Fruit fly (Drosophila melanogaster) whole organism, embryonic: ENCODE data around the gene NPF.

ENCODE experiments used
- Atf6 ChIP-seq: fragments of 200-800 bp; sonication (Bioruptor generic); IDR thresholded peaks from 2 replicates; pipeline ENCODE4 v1.3.6; 2022; ENCODE audit warnings: missing biosample characterization, missing genetic modification characterization
- CG10654 ChIP-seq: fragments of 200-800 bp; sonication (Bioruptor generic); optimal IDR thresholded peaks from 2 replicates; lab custom pipeline; 2016; ENCODE audit warnings: missing biosample characterization, missing genetic modification characterization
- CG12769 ChIP-seq: fragments of 200-800 bp; sonication (Bioruptor generic); optimal IDR thresholded peaks from 2 replicates; lab custom pipeline; 2019; ENCODE audit warnings: missing biosample characterization, mild to moderate bottlenecking, missing genetic modification characterization, moderate library complexity
- CG2889 ChIP-seq: fragments of 200-800 bp; sonication (Bioruptor generic); IDR thresholded peaks from 3 replicates; pipeline ENCODE4 v1.3.6; 2022; ENCODE audit warnings: missing biosample characterization, missing genetic modification characterization
- CG32532 ChIP-seq: fragments of 200-800 bp; sonication (Bioruptor generic); IDR thresholded peaks from 2 replicates; pipeline ENCODE4 v1.3.6; 2022; ENCODE audit warnings: missing biosample characterization, missing genetic modification characterization
- CG8359 ChIP-seq: fragments of 200-800 bp; sonication (Bioruptor generic); optimal IDR thresholded peaks from 2 replicates; lab custom pipeline; 2017; ENCODE audit warnings: missing biosample characterization, mild to moderate bottlenecking, missing genetic modification characterization, borderline replicate concordance
- H15 ChIP-seq: fragments of 200-800 bp; sonication (Bioruptor generic); IDR thresholded peaks from 3 replicates; pipeline ENCODE4 v1.3.6; 2022; ENCODE audit warnings: missing biosample characterization, missing genetic modification characterization
- mld ChIP-seq: fragments of 200-800 bp; sonication (Bioruptor generic); IDR thresholded peaks from 3 replicates; pipeline ENCODE4 v1.3.6; 2022; ENCODE audit warnings: missing biosample characterization, missing genetic modification characterization; ENCODE audit not compliant: partially characterized antibody
- ro ChIP-seq: fragments of 200-800 bp; sonication (Bioruptor generic); IDR thresholded peaks from 2 replicates; pipeline ENCODE4 v1.3.6; 2022; ENCODE audit warnings: missing biosample characterization, missing genetic modification characterization

DNA sequence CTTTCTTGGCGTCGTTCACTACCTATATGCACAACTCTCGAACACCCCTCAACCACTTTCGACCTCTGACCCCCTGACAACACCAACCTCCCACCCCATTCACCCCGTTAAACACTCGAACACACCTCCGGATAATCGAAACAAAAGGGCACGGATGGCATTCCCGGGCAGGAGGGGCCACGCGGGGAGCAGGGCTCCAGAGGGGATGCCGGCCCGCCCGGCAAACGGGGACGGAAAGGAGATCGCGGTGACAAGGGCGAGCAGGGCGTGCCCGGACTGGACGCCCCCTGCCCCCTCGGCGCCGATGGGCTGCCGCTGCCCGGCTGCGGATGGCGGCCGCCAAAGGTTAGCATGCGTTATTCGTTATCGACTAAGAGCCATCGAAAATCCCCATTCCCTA, 39.7 kb upstream of the NPF start:
- TF ChIP-seq CG2889 (no peak), mld (GFP tag; lab: Robert Waterston, UW) (no peak), CG32532 (GFP tag; lab: Robert Waterston, UW) (no peak), CG8359 (GFP tag; lab: Kevin White, UChicago) (no peak), Atf6 (no peak), CG12769 (tag; lab: Kevin White, UChicago) (no peak), H15 (GFP tag; lab: Robert Waterston, UW) (no peak), ro (no peak), CG10654 (GFP tag; lab: Kevin White, UChicago) (no peak)
